Worm (Caenorhabditis elegans) whole organism, mixed stage, embryonic: ENCODE results near the gene T25B6.3.

ENCODE experiments used
- elt-1 ChIP-seq: sonication (generic microtip); optimal IDR thresholded peaks from 2 replicates; lab custom pipeline; 2017; ENCODE audit warnings: missing genetic modification characterization, mild to moderate bottlenecking, missing compliant biosample characterization, antibody characterized with exemption, moderate library complexity, borderline replicate concordance; ENCODE audit not compliant: insufficient read depth
- elt-3 ChIP-seq: fragments of 150-350 bp; optimal IDR thresholded peaks from 2 replicates; lab custom pipeline; 2014; ENCODE audit warnings: missing biosample characterization, missing genetic modification characterization
- flh-1 ChIP-seq: fragments of 200-800 bp; sonication (Bioruptor generic); optimal IDR thresholded peaks from 2 replicates; lab custom pipeline; 2018; ENCODE audit warnings: mild to moderate bottlenecking, missing genetic modification characterization, moderate library complexity, missing compliant biosample characterization
- hlh-1 ChIP-seq: fragments of 150-350 bp; optimal IDR thresholded peaks from 2 replicates; lab custom pipeline; 2014; ENCODE audit warnings: missing biosample characterization, missing genetic modification reagents, missing genetic modification characterization
- lin-13 ChIP-seq: fragments of 150-350 bp; optimal IDR thresholded peaks from 2 replicates; lab custom pipeline; 2014; ENCODE audit warnings: missing biosample characterization, missing genetic modification characterization
- mab-5 ChIP-seq: fragments of 150-350 bp; optimal IDR thresholded peaks from 2 replicates; lab custom pipeline; 2014; ENCODE audit warnings: missing biosample characterization, missing genetic modification characterization
- nhr-12 ChIP-seq: fragments of 150-350 bp; optimal IDR thresholded peaks from 2 replicates; lab custom pipeline; 2014; ENCODE audit warnings: missing biosample characterization, missing genetic modification characterization
- nhr-237 ChIP-seq: fragments of 150-350 bp; optimal IDR thresholded peaks from 2 replicates; lab custom pipeline; 2014; ENCODE audit warnings: missing biosample characterization, missing genetic modification characterization
- nhr-28 ChIP-seq: fragments of 150-350 bp; optimal IDR thresholded peaks from 2 replicates; lab custom pipeline; 2014; ENCODE audit warnings: missing biosample characterization, missing genetic modification characterization
- pha-4 ChIP-seq: fragments of 150-350 bp; optimal IDR thresholded peaks from 2 replicates; lab custom pipeline; 2018; ENCODE audit warnings: missing biosample characterization, missing genetic modification reagents, missing genetic modification characterization
- snpc-4 ChIP-seq: fragments of 150-350 bp; optimal IDR thresholded peaks from 2 replicates; lab custom pipeline; 2014; ENCODE audit warnings: missing biosample characterization, missing genetic modification characterization
- unc-120 ChIP-seq: sonication (generic microtip); optimal IDR thresholded peaks from 2 replicates; lab custom pipeline; 2017; ENCODE audit warnings: missing genetic modification characterization, missing compliant biosample characterization; ENCODE audit not compliant: poor library complexity, severe bottlenecking
- unc-62 ChIP-seq: fragments of 150-350 bp; optimal IDR thresholded peaks from 2 replicates; lab custom pipeline; 2014; ENCODE audit warnings: missing biosample characterization, missing genetic modification reagents, missing genetic modification characterization

ce11 chrX:8996496-8997116 is 30.8 kb upstream of the T25B6.3 start:
- TF ChIP-seq unc-120: no peak
- TF ChIP-seq nhr-28: no peak
- TF ChIP-seq lin-13 (tag; lab: Kevin White, UChicago): no peak
- TF ChIP-seq pha-4 (tag; lab: Kevin White, UChicago): no peak
- TF ChIP-seq nhr-12 (tag; lab: Kevin White, UChicago): no peak
- no peak for TF ChIP-seq elt-3 (tag; lab: Kevin White, UChicago)
- no peak for TF ChIP-seq hlh-1 (tag; lab: Kevin White, UChicago)
- no peak for TF ChIP-seq elt-1
- TF ChIP-seq mab-5: no peak
- TF ChIP-seq nhr-237 (tag; lab: Kevin White, UChicago): no peak
- no peak for TF ChIP-seq snpc-4 (tag; lab: Kevin White, UChicago)
- no peak for TF ChIP-seq flh-1 (GFP tag; lab: Kevin White, UChicago)
- TF ChIP-seq unc-62: no peak
